Fruit fly (Drosophila melanogaster) whole organism, wandering third instar larva: ENCODE measurements around the gene Sem1.

Experiments used
- Abd-B ChIP-seq: fragments of >200 bp; optimal IDR thresholded peaks from 2 replicates; lab custom pipeline; 2017; ENCODE audit warnings: missing biosample characterization, missing genetic modification characterization
- CG32264 ChIP-seq: fragments of 200-800 bp; sonication (Bioruptor generic); optimal IDR thresholded peaks from 2 replicates; lab custom pipeline; 2016; ENCODE audit warnings: missing biosample characterization, missing genetic modification characterization
- CG9705 ChIP-seq: fragments of 200-800 bp; sonication (Bioruptor generic); optimal IDR thresholded peaks from 2 replicates; lab custom pipeline; 2018; ENCODE audit warnings: missing biosample characterization, mild to moderate bottlenecking, missing genetic modification characterization
- CrebA ChIP-seq: fragments of 200-800 bp; sonication (Bioruptor generic); optimal IDR thresholded peaks from 2 replicates; lab custom pipeline; 2016; ENCODE audit warnings: missing biosample characterization, mild to moderate bottlenecking, missing genetic modification characterization, borderline replicate concordance
- Dfd ChIP-seq: fragments of >200 bp; optimal IDR thresholded peaks from 2 replicates; lab custom pipeline; 2017; ENCODE audit warnings: missing biosample characterization, missing genetic modification characterization
- Dif ChIP-seq: fragments of 200-275, 200-300 bp; sonication (Bioruptor generic); optimal IDR thresholded peaks from 2 replicates; lab custom pipeline; 2018; ENCODE audit warnings: missing biosample characterization, missing genetic modification characterization; ENCODE audit not compliant: partially characterized antibody
- GATAd ChIP-seq: sonication (Bioruptor generic); optimal IDR thresholded peaks from 2 replicates; lab custom pipeline; 2016; ENCODE audit warnings: missing biosample characterization, missing genetic modification characterization
- HLH106 ChIP-seq: fragments of 200-800 bp; optimal IDR thresholded peaks from 3 replicates; lab custom pipeline; 2019; ENCODE audit warnings: missing biosample characterization, mild to moderate bottlenecking, missing genetic modification characterization, moderate library complexity
- Hnf4 ChIP-seq: fragments of 200-800 bp; sonication (Bioruptor generic); optimal IDR thresholded peaks from 2 replicates; lab custom pipeline; 2016; ENCODE audit warnings: missing biosample characterization, mild to moderate bottlenecking, missing genetic modification characterization
- Hr78 ChIP-seq: fragments of >200 bp; optimal IDR thresholded peaks from 2 replicates; lab custom pipeline; 2017; ENCODE audit warnings: missing biosample characterization, missing genetic modification characterization
- Hr83 ChIP-seq: fragments of 200-300 bp; sonication (Bioruptor generic); optimal IDR thresholded peaks from 2 replicates; lab custom pipeline; 2016; ENCODE audit warnings: missing biosample characterization, mild to moderate bottlenecking, missing genetic modification characterization, moderate library complexity; ENCODE audit not compliant: poor library complexity, severe bottlenecking
- Jra ChIP-seq: sonication (Bioruptor generic); optimal IDR thresholded peaks from 2 replicates; lab custom pipeline; 2016; ENCODE audit warnings: missing biosample characterization, missing genetic modification characterization
- Mio ChIP-seq: sonication (Bioruptor generic); optimal IDR thresholded peaks from 2 replicates; lab custom pipeline; 2016; ENCODE audit warnings: missing biosample characterization, missing genetic modification characterization
- Myc ChIP-seq: fragments of >200 bp; optimal IDR thresholded peaks from 2 replicates; lab custom pipeline; 2017
- N ChIP-seq: fragments of >200 bp; optimal IDR thresholded peaks from 2 replicates; lab custom pipeline; 2018; ENCODE audit warnings: missing biosample characterization, missing external identifiers, missing genetic modification characterization
- OdsH ChIP-seq: fragments of 200-800 bp; sonication (Bioruptor generic); optimal IDR thresholded peaks from 2 replicates; lab custom pipeline; 2016; ENCODE audit warnings: missing biosample characterization, mild to moderate bottlenecking, missing genetic modification characterization
- Rel ChIP-seq, 2 experiments: fragments of 200-800 bp; sonication (Bioruptor generic) in 1 of 2; optimal IDR thresholded peaks; 2 replicates in 1 of 2; 3 replicates in 1 of 2; lab custom pipeline; 2016 to 2019; ENCODE audit warnings: mild to moderate bottlenecking in 2 of 2, missing biosample characterization in 2 of 2, missing genetic modification characterization in 2 of 2, moderate library complexity in 1 of 2
- Sp1 ChIP-seq: fragments of 200-800 bp; sonication (Bioruptor generic); optimal IDR thresholded peaks from 3 replicates; lab custom pipeline; 2019; ENCODE audit warnings: missing biosample characterization, mild to moderate bottlenecking, missing genetic modification characterization, moderate library complexity
- Vsx2 ChIP-seq: fragments of 200-300, 225-300 bp; sonication (Bioruptor generic); optimal IDR thresholded peaks from 2 replicates; lab custom pipeline; 2018; ENCODE audit warnings: missing biosample characterization, missing genetic modification characterization; ENCODE audit not compliant: partially characterized antibody
- br ChIP-seq: fragments of 200-800 bp; sonication (Bioruptor generic); optimal IDR thresholded peaks from 2 replicates; lab custom pipeline; 2016; ENCODE audit warnings: missing biosample characterization, missing genetic modification characterization
- brk ChIP-seq: fragments of 200-800 bp; sonication (Bioruptor generic); optimal IDR thresholded peaks from 2 replicates; lab custom pipeline; 2016; ENCODE audit warnings: missing biosample characterization, mild to moderate bottlenecking, missing genetic modification characterization
- dl ChIP-seq, 2 experiments: fragments of 175-275, 200-275 bp in 1 of 2; fragments of 200-275 bp in 1 of 2; sonication (Bioruptor generic); optimal IDR thresholded peaks; lab custom pipeline; 2018; ENCODE audit warnings: mild to moderate bottlenecking in 2 of 2, missing biosample characterization in 2 of 2, missing genetic modification characterization in 2 of 2, moderate library complexity in 2 of 2; ENCODE audit not compliant: partially characterized antibody in 2 of 2, insufficient read depth in 1 of 2
- dmrt93B ChIP-seq: fragments of 200-800 bp; sonication (Bioruptor generic); optimal IDR thresholded peaks from 2 replicates; lab custom pipeline; 2018; ENCODE audit warnings: missing biosample characterization, mild to moderate bottlenecking, missing genetic modification characterization
- dsf ChIP-seq: sonication (Bioruptor generic); optimal IDR thresholded peaks from 2 replicates; lab custom pipeline; 2016; ENCODE audit warnings: missing biosample characterization, missing genetic modification characterization, borderline replicate concordance
- ey ChIP-seq: fragments of 200-800 bp; sonication (Bioruptor generic); optimal IDR thresholded peaks from 2 replicates; lab custom pipeline; 2016; ENCODE audit warnings: missing biosample characterization, missing genetic modification characterization
- foxo ChIP-seq, 2 experiments: fragments of 200-800 bp; sonication (Bioruptor generic); optimal IDR thresholded peaks; 2 replicates in 1 of 2; 3 replicates in 1 of 2; lab custom pipeline; 2016 to 2017; ENCODE audit warnings: missing biosample characterization in 2 of 2, missing genetic modification characterization in 2 of 2
- fru ChIP-seq: fragments of 200-800 bp; sonication (Bioruptor generic); optimal IDR thresholded peaks from 3 replicates; lab custom pipeline; 2016; ENCODE audit warnings: missing biosample characterization, mild to moderate bottlenecking, missing genetic modification characterization
- h ChIP-seq: fragments of 200-800 bp; sonication (Bioruptor generic); optimal IDR thresholded peaks from 3 replicates; lab custom pipeline; 2016; ENCODE audit warnings: missing biosample characterization, mild to moderate bottlenecking, missing genetic modification characterization
- jim ChIP-seq: fragments of 175-275, 200-325 bp; sonication (Bioruptor generic); optimal IDR thresholded peaks from 2 replicates; lab custom pipeline; 2016; ENCODE audit warnings: missing biosample characterization, mild to moderate bottlenecking, missing genetic modification characterization
- lola ChIP-seq: fragments of >200 bp; optimal IDR thresholded peaks from 2 replicates; lab custom pipeline; 2017; ENCODE audit warnings: missing biosample characterization, missing genetic modification characterization
- pan ChIP-seq: fragments of >200 bp; optimal IDR thresholded peaks from 2 replicates; lab custom pipeline; 2017
- psq ChIP-seq: fragments of 200-800 bp; sonication (Bioruptor generic); optimal IDR thresholded peaks from 3 replicates; lab custom pipeline; 2017; ENCODE audit warnings: missing biosample characterization, mild to moderate bottlenecking, missing genetic modification characterization, moderate library complexity
- rgr ChIP-seq: fragments of 200-800 bp; sonication (Bioruptor generic); optimal IDR thresholded peaks from 3 replicates; lab custom pipeline; 2016; ENCODE audit warnings: missing biosample characterization, mild to moderate bottlenecking, missing genetic modification characterization
- sage ChIP-seq: fragments of 200-800 bp; sonication (Bioruptor generic); optimal IDR thresholded peaks from 2 replicates; lab custom pipeline; 2016; ENCODE audit warnings: missing biosample characterization, mild to moderate bottlenecking, missing genetic modification characterization
- sv ChIP-seq: fragments of 200-800 bp; sonication (Bioruptor generic); optimal IDR thresholded peaks from 3 replicates; lab custom pipeline; 2016; ENCODE audit warnings: missing biosample characterization, missing genetic modification characterization
- tai ChIP-seq: sonication (Bioruptor generic); optimal IDR thresholded peaks from 2 replicates; lab custom pipeline; 2016; ENCODE audit warnings: missing biosample characterization, missing genetic modification characterization
- usp ChIP-seq: fragments of >200 bp; optimal IDR thresholded peaks from 2 replicates; lab custom pipeline; 2017; ENCODE audit warnings: missing biosample characterization, missing genetic modification characterization
- woc ChIP-seq: sonication (Bioruptor generic); optimal IDR thresholded peaks from 2 replicates; lab custom pipeline; 2016; ENCODE audit warnings: missing biosample characterization, mild to moderate bottlenecking, missing genetic modification characterization

Sem1 gene

DNA sequence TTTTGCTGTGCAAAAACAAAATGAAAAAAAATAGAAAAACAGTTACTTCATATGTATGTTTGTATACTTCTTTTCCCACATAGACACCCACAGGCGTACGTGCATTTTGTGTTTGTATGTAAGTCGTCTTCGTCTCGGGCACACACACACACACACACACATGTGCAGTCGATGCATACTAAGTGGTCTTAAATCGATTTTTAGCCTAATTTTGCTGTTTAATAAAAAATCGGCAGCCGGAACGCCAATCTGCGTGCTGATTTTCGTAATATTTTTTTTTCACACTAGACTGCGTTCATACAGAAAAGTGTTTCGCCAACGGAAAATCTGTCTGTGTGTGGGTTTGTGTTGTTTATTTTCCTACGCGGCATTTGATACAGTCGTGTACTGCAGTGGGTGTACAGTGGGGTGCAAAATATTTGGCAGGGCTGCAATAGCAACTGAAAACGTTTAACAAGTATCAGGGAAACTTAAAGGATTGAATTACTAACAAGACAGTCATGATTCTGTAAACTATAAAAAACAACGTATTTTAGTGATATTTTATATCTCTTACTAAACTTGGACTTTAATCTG is 30.6 kb upstream of the Sem1 start:
- TF ChIP-seq Abd-B (no peak), Jra (peak; percentile 33), psq (GFP tag; lab: Kevin White, UChicago) (peak; percentile 47), dmrt93B (GFP tag; lab: Kevin White, UChicago) (no peak), N (GFP tag; lab: Kevin White, UChicago) (no peak), Mio (no peak), brk (GFP tag; lab: Kevin White, UChicago) (no peak), HLH106 (tag; lab: Kevin White, UChicago) (no peak), sage (no peak), CG32264 (GFP tag; lab: Kevin White, UChicago) (peak; percentile 11), ey (peak; percentile 34), Rel (GFP tag; optimal IDR thresholded peaks at IDR 0.05; lab: Kevin White, UChicago) (no peak), Rel (tag; optimal IDR thresholded peaks at IDR 0.05; lab: Kevin White, UChicago) (no peak), CrebA (no peak), Vsx2 (no peak), sv (GFP tag; lab: Kevin White, UChicago) (no peak), foxo (GFP tag; optimal IDR thresholded peaks at IDR 0.05; lab: Kevin White, UChicago) (peak in 1 of 2 experiments; percentile 73), br (GFP tag; lab: Kevin White, UChicago) (peak; percentile 20), GATAd (GFP tag; lab: Kevin White, UChicago) (no peak), dsf (GFP tag; lab: Kevin White, UChicago) (no peak), usp (GFP tag; lab: Kevin White, UChicago) (no peak), Myc (no peak), Hnf4 (GFP tag; lab: Kevin White, UChicago) (peak; percentile 50), tai (GFP tag; lab: Kevin White, UChicago) (no peak), h (GFP tag; lab: Kevin White, UChicago) (peak; percentile 69), OdsH (GFP tag; lab: Kevin White, UChicago) (peak; percentile 44), Dif (GFP tag; lab: Kevin White, UChicago) (no peak), jim (GFP tag; lab: Kevin White, UChicago) (peak; percentile 79), Hr83 (GFP tag; lab: Kevin White, UChicago) (peak; percentile 59), dl (GFP tag; optimal IDR thresholded peaks at IDR 0.05; lab: Kevin White, UChicago; ENCODE audit: insufficient read depth in 1 of 2, partially characterized antibody in 2 of 2) (no peak), woc (GFP tag; lab: Kevin White, UChicago) (no peak), Sp1 (GFP tag; lab: Kevin White, UChicago) (peak; percentile 25), Hr78 (GFP tag; lab: Kevin White, UChicago) (no peak), CG9705 (GFP tag; lab: Kevin White, UChicago) (no peak), pan (lab: Kevin White, UChicago) (no peak), lola (GFP tag; lab: Kevin White, UChicago) (no peak), fru (peak; percentile 54), rgr (GFP tag; lab: Kevin White, UChicago) (peak; percentile 76), Dfd (GFP tag; lab: Kevin White, UChicago) (peak; percentile 57)

DNA sequence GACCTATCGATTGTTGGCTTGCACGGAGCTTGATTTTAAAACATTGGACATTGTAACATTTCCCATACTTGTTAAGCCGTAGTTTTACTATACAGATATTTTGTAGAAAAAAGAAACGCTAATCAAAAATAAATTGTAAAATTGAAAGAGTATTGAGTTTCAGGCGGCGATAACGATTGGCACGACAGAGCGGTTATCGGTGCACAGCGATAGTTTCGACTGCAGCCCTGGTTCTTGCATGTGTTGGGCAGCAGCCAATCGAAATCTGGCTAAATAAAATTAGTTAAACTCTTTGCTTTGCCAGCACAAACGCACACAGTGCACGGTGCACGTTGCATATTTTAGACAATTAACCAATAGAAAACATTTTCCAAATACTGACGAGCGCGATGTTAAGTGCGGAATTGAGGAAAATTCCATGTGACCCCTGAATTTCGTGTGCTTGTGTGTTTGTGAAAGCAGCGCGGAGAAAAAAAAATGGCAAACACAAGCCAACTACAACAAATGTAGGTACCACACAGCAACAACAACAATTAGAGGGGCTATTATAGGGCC is 25.9 kb upstream of the Sem1 start, which contains the start of gene milt:
Gene milt (plus strand): TSS at position 51 of the 555 bp plus-strand sequence.
- TF ChIP-seq foxo (GFP tag; optimal IDR thresholded peaks at IDR 0.05; lab: Kevin White, UChicago): peak in 1 of 2 experiments; percentile 7
- no peak for TF ChIP-seq Vsx2
- peak; percentile 30 for TF ChIP-seq tai (GFP tag; lab: Kevin White, UChicago)
- TF ChIP-seq Dfd (GFP tag; lab: Kevin White, UChicago): no peak
- peak; percentile 16 for TF ChIP-seq h (GFP tag; lab: Kevin White, UChicago)
- TF ChIP-seq Myc: peak; percentile 42
- no peak for TF ChIP-seq CrebA
- peak; percentile 29 for TF ChIP-seq N (GFP tag; lab: Kevin White, UChicago)
- no peak for TF ChIP-seq Rel (GFP tag; optimal IDR thresholded peaks at IDR 0.05; lab: Kevin White, UChicago)
- TF ChIP-seq Rel (tag; optimal IDR thresholded peaks at IDR 0.05; lab: Kevin White, UChicago): peak; percentile 30
- TF ChIP-seq rgr (GFP tag; lab: Kevin White, UChicago): peak; percentile 22
